Fruit fly (Drosophila melanogaster) whole organism, embryonic: ENCODE results near the gene CG6654.

Source experiments
- B-H1 ChIP-seq: fragments of 200-800 bp; sonication (Bioruptor generic); IDR thresholded peaks from 3 replicates; pipeline ENCODE4 v1.3.6; 2022; ENCODE audit warnings: missing biosample characterization, missing genetic modification characterization
- BEAF-32 ChIP-seq: fragments of 200-800 bp; sonication (Bioruptor generic); optimal IDR thresholded peaks from 3 replicates; lab custom pipeline; 2017; ENCODE audit warnings: missing biosample characterization, missing genetic modification characterization, mild to moderate bottlenecking, moderate library complexity, missing genetic modification reagents
- Blimp-1 ChIP-seq: fragments of 200-800 bp; sonication (Bioruptor generic); optimal IDR thresholded peaks from 3 replicates; lab custom pipeline; 2018; ENCODE audit warnings: missing biosample characterization, missing genetic modification characterization, mild to moderate bottlenecking, moderate library complexity, missing genetic modification reagents
- Bteb2 ChIP-seq: fragments of 200-800 bp; sonication (Bioruptor generic); optimal IDR thresholded peaks from 2 replicates; lab custom pipeline; 2016; ENCODE audit warnings: missing biosample characterization, missing genetic modification characterization
- CG10462 ChIP-seq: fragments of 200-800 bp; sonication (Bioruptor generic); optimal IDR thresholded peaks from 2 replicates; lab custom pipeline; 2016; ENCODE audit warnings: missing biosample characterization, missing genetic modification characterization
- CG11247 ChIP-seq: fragments of 200-800 bp; sonication (Bioruptor generic); IDR thresholded peaks from 2 replicates; pipeline ENCODE4 v1.3.6; 2022; ENCODE audit warnings: missing biosample characterization, missing genetic modification characterization
- CG15269 ChIP-seq: fragments of 200-800 bp; sonication (Bioruptor generic); optimal IDR thresholded peaks from 2 replicates; lab custom pipeline; 2018; ENCODE audit warnings: missing biosample characterization, mild to moderate bottlenecking, missing genetic modification characterization, moderate library complexity
- CG1602 ChIP-seq: fragments of 200-800 bp; sonication (Bioruptor generic); optimal IDR thresholded peaks from 3 replicates; lab custom pipeline; 2016; ENCODE audit warnings: missing biosample characterization, missing genetic modification characterization
- CG17385 ChIP-seq: fragments of 200-800 bp; sonication (Bioruptor generic); optimal IDR thresholded peaks from 3 replicates; lab custom pipeline; 2018; ENCODE audit warnings: missing biosample characterization, mild to moderate bottlenecking, missing genetic modification characterization
- CG2875 ChIP-seq: fragments of 200-800 bp; sonication (Bioruptor generic); optimal IDR thresholded peaks from 2 replicates; lab custom pipeline; 2017; ENCODE audit warnings: missing biosample characterization, mild to moderate bottlenecking, missing genetic modification characterization, missing genetic modification reagents
- CG2889 ChIP-seq: fragments of 200-800 bp; sonication (Bioruptor generic); IDR thresholded peaks from 3 replicates; pipeline ENCODE4 v1.3.6; 2022; ENCODE audit warnings: missing biosample characterization, missing genetic modification characterization
- CG31365 ChIP-seq: fragments of 200-800 bp; sonication (Bioruptor generic); optimal IDR thresholded peaks from 2 replicates; lab custom pipeline; 2018; ENCODE audit warnings: missing biosample characterization, mild to moderate bottlenecking, missing genetic modification characterization
- CG31388 ChIP-seq: fragments of 200-800 bp; sonication (Bioruptor generic); optimal IDR thresholded peaks from 2 replicates; lab custom pipeline; 2016; ENCODE audit warnings: missing biosample characterization, missing genetic modification characterization
- CG3847 ChIP-seq: fragments of 200-800 bp; sonication (Bioruptor generic); IDR thresholded peaks from 2 replicates; pipeline ENCODE4 v1.3.6; 2022; ENCODE audit warnings: missing biosample characterization, missing genetic modification characterization
- CG4854 ChIP-seq: fragments of 200-800 bp; sonication (Bioruptor generic); optimal IDR thresholded peaks from 2 replicates; lab custom pipeline; 2016; ENCODE audit warnings: missing biosample characterization, missing genetic modification characterization, inconsistent platforms
- CG5245 ChIP-seq: fragments of 200-800 bp; sonication (Bioruptor generic); optimal IDR thresholded peaks from 3 replicates; lab custom pipeline; 2016; ENCODE audit warnings: missing biosample characterization, missing genetic modification characterization
- CG8359 ChIP-seq: fragments of 200-800 bp; sonication (Bioruptor generic); optimal IDR thresholded peaks from 2 replicates; lab custom pipeline; 2017; ENCODE audit warnings: missing biosample characterization, mild to moderate bottlenecking, missing genetic modification characterization, borderline replicate concordance
- CG8478 ChIP-seq: fragments of >200 bp; optimal IDR thresholded peaks from 2 replicates; lab custom pipeline; 2018
- CG8944 ChIP-seq: fragments of 200-800 bp; sonication (Bioruptor generic); optimal IDR thresholded peaks from 3 replicates; lab custom pipeline; 2016; ENCODE audit warnings: missing biosample characterization, missing genetic modification characterization
- D19B ChIP-seq: fragments of 200-800 bp; sonication (Bioruptor generic); optimal IDR thresholded peaks from 2 replicates; lab custom pipeline; 2017; ENCODE audit warnings: missing biosample characterization, mild to moderate bottlenecking, missing genetic modification characterization
- Dip2 ChIP-seq: fragments of 200-800 bp; sonication (Bioruptor generic); IDR thresholded peaks from 2 replicates; pipeline ENCODE4 v1.3.6; 2022; ENCODE audit warnings: missing biosample characterization, missing genetic modification characterization
- Dp ChIP-seq: fragments of 200-800 bp; sonication (Bioruptor generic); optimal IDR thresholded peaks from 2 replicates; lab custom pipeline; 2018; ENCODE audit warnings: missing biosample characterization, mild to moderate bottlenecking, missing genetic modification characterization, moderate library complexity
- HLH54F ChIP-seq: fragments of 200-800 bp; sonication (Bioruptor generic); optimal IDR thresholded peaks from 3 replicates; lab custom pipeline; 2016; ENCODE audit warnings: missing biosample characterization, missing genetic modification characterization
- Med ChIP-seq: fragments of 200-800 bp; sonication (Bioruptor generic); peaks from one replicate; lab custom pipeline; 2016; ENCODE audit warnings: missing biosample characterization, missing genetic modification characterization, mild to moderate bottlenecking, inconsistent platforms, moderate library complexity
- NfI ChIP-seq: fragments of 200-800 bp; sonication (Bioruptor generic); optimal IDR thresholded peaks from 3 replicates; lab custom pipeline; 2018; ENCODE audit warnings: missing biosample characterization, mild to moderate bottlenecking, missing genetic modification characterization, moderate library complexity
- Ptx1 ChIP-seq: fragments of 200-800 bp; sonication (Bioruptor generic); IDR thresholded peaks from 2 replicates; pipeline ENCODE4 v1.3.6; 2022; ENCODE audit warnings: missing biosample characterization, missing genetic modification characterization
- Spps ChIP-seq: fragments of 200-800 bp; sonication (Bioruptor generic); optimal IDR thresholded peaks from 2 replicates; lab custom pipeline; 2018; ENCODE audit warnings: missing biosample characterization, mild to moderate bottlenecking, missing genetic modification characterization
- ab ChIP-seq: fragments of 200-800 bp; sonication (Bioruptor generic); optimal IDR thresholded peaks from 2 replicates; lab custom pipeline; 2016; ENCODE audit warnings: missing biosample characterization, missing genetic modification characterization
- abd-A ChIP-seq: fragments of 200-800 bp; sonication (Bioruptor generic); optimal IDR thresholded peaks from 3 replicates; lab custom pipeline; 2019; ENCODE audit warnings: missing biosample characterization, mild to moderate bottlenecking, missing genetic modification characterization, moderate library complexity
- bcd ChIP-seq: fragments of 200-800 bp; sonication (Bioruptor generic); optimal IDR thresholded peaks from 2 replicates; lab custom pipeline; 2017; ENCODE audit warnings: missing biosample characterization, mild to moderate bottlenecking, missing genetic modification characterization
- cad ChIP-seq: fragments of >200 bp; optimal IDR thresholded peaks from 2 replicates; lab custom pipeline; 2017; ENCODE audit warnings: missing biosample characterization, missing genetic modification characterization
- caup ChIP-seq: fragments of 200-800 bp; sonication (Bioruptor generic); optimal IDR thresholded peaks from 3 replicates; lab custom pipeline; 2017; ENCODE audit warnings: missing biosample characterization, mild to moderate bottlenecking, missing genetic modification characterization, moderate library complexity; ENCODE audit not compliant: severe bottlenecking
- chm ChIP-seq: fragments of 200-800 bp; sonication (Bioruptor generic); IDR thresholded peaks from 2 replicates; pipeline ENCODE4 v1.3.6; 2022; ENCODE audit warnings: missing biosample characterization, missing genetic modification characterization
- corto ChIP-seq: fragments of 200-800 bp; sonication (Bioruptor generic); optimal IDR thresholded peaks from 2 replicates; lab custom pipeline; 2016; ENCODE audit warnings: missing biosample characterization, mild to moderate bottlenecking, missing genetic modification characterization, moderate library complexity
- dm ChIP-seq: fragments of 200-800 bp; sonication (Bioruptor generic); optimal IDR thresholded peaks from 3 replicates; lab custom pipeline; 2016; ENCODE audit warnings: missing biosample characterization, missing genetic modification characterization
- eyg ChIP-seq: fragments of 200-800 bp; sonication (Bioruptor generic); optimal IDR thresholded peaks from 3 replicates; lab custom pipeline; 2016; ENCODE audit warnings: missing biosample characterization, missing genetic modification characterization
- ind ChIP-seq: fragments of 200-800 bp; sonication (Bioruptor generic); optimal IDR thresholded peaks from 3 replicates; lab custom pipeline; 2016; ENCODE audit warnings: missing biosample characterization, missing genetic modification characterization
- klu ChIP-seq: fragments of 200-800 bp; sonication (Bioruptor generic); IDR thresholded peaks from 2 replicates; pipeline ENCODE4 v1.3.6; 2022; ENCODE audit warnings: missing biosample characterization, missing genetic modification characterization
- mam ChIP-seq: fragments of 200-800 bp; sonication (Bioruptor generic); optimal IDR thresholded peaks from 3 replicates; lab custom pipeline; 2016; ENCODE audit warnings: missing biosample characterization, missing genetic modification characterization
- mld ChIP-seq: fragments of 200-800 bp; sonication (Bioruptor generic); IDR thresholded peaks from 3 replicates; pipeline ENCODE4 v1.3.6; 2022; ENCODE audit warnings: missing biosample characterization, missing genetic modification characterization; ENCODE audit not compliant: partially characterized antibody
- nau ChIP-seq: fragments of 200-800 bp; sonication (Bioruptor generic); optimal IDR thresholded peaks from 3 replicates; lab custom pipeline; 2017; ENCODE audit warnings: missing biosample characterization, mild to moderate bottlenecking, missing genetic modification characterization, missing genetic modification reagents
- pnt ChIP-seq: fragments of 200-800 bp; sonication (Bioruptor generic); optimal IDR thresholded peaks from 3 replicates; lab custom pipeline; 2016; ENCODE audit warnings: missing biosample characterization, missing genetic modification characterization
- sc ChIP-seq, 3 experiments: fragments of >200 bp in 2 of 3; fragments of 200-800 bp in 1 of 3; sonication (Bioruptor generic) in 1 of 3; optimal IDR thresholded peaks; 2 replicates in 2 of 3; 3 replicates in 1 of 3; lab custom pipeline; 2017; ENCODE audit warnings: mild to moderate bottlenecking in 1 of 3, missing biosample characterization in 1 of 3, missing genetic modification characterization in 1 of 3, missing genetic modification reagents in 1 of 3
- schlank ChIP-seq: fragments of 200-800 bp; sonication (Bioruptor generic); optimal IDR thresholded peaks from 2 replicates; lab custom pipeline; 2018; ENCODE audit warnings: missing biosample characterization, mild to moderate bottlenecking, missing genetic modification characterization
- sens-2 ChIP-seq: fragments of 200-800 bp; sonication (Bioruptor generic); IDR thresholded peaks from 2 replicates; pipeline ENCODE4 v1.3.6; 2022; ENCODE audit warnings: missing biosample characterization, missing genetic modification characterization
- sna ChIP-seq: fragments of 200-800 bp; sonication (Bioruptor generic); IDR thresholded peaks from 2 replicates; pipeline ENCODE4 v1.3.6; 2022; ENCODE audit warnings: missing biosample characterization, missing genetic modification characterization; ENCODE audit not compliant: partially characterized antibody
- so ChIP-seq: fragments of 200-800 bp; sonication (Bioruptor generic); IDR thresholded peaks from 3 replicates; pipeline ENCODE4 v1.3.6; 2022; ENCODE audit warnings: missing biosample characterization, missing genetic modification characterization
- toy ChIP-seq: fragments of 200-800 bp; sonication (Bioruptor generic); IDR thresholded peaks from 2 replicates; pipeline ENCODE4 v1.3.6; 2022; ENCODE audit warnings: missing biosample characterization, missing genetic modification characterization

Gene CG6654

DNA sequence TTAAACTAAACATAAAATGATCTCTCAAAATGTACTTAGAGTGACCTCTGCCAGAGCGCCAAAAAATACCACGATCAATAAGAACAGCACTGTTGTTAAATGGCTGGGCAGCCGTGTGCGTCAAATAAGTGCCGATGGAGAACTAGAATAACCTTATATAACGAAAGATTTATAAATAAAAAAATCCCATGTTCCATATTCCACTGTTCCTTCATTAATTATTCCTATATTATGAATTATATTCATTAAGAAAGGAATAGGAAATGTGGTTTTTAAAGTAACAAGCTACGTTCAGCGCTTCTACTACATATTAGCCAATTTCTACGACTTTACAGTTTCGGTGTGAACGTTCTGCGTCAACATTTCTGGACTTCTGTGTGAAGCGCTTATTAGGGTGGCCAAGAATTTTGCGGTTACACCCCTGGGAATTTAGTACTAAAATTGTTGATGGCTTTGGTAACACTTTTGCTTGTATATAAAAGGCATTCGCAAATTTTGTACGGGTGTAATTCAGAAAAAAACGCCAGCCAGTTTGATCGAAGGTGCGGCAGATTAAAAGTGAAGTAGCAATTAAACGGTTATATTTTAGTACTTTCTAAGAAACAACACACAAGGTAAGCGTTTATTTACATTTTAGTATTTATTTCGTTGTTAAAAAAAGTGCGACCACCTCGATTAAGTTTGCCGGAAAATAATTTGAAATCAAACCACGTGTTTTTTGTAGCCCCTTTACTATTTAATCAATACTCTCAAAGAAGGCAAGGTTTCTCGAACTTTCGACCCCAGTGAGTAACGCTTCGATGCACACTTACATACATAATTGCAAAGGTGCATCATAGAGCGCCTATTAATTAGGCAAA lies 29.0 kb upstream of the CG6654 start, which contains the start of the genes tefu and Hsc70-4 (continued):
- peak; percentile 81 for TF ChIP-seq klu (GFP tag; lab: Robert Waterston, UW)
- peak; percentile 75 for TF ChIP-seq HLH54F (GFP tag; lab: Kevin White, UChicago)
- peak; percentile 62; the same call in 1 of the 3 replicates for TF ChIP-seq so (GFP tag; lab: Robert Waterston, UW)
- peak; percentile 86 for TF ChIP-seq ind
- peak; percentile 77 for TF ChIP-seq ab (GFP tag; lab: Kevin White, UChicago)
- peak; percentile 84 for TF ChIP-seq Ptx1 (GFP tag; lab: Robert Waterston, UW)
- no peak for TF ChIP-seq mld (GFP tag; lab: Robert Waterston, UW)
- TF ChIP-seq Dip2 = 0 out of 2 replicates have a peak, but pooled peaks have one; percentile 28
- no peak for TF ChIP-seq Blimp-1 (GFP tag; lab: Kevin White, UChicago)
- TF ChIP-seq sna = no peak
- no peak for TF ChIP-seq sc (optimal IDR thresholded peaks at IDR 0.05; lab: Kevin White, UChicago)
- peak; percentile 2 for TF ChIP-seq sc (GFP tag; optimal IDR thresholded peaks at IDR 0.05; lab: Kevin White, UChicago)
- TF ChIP-seq CG31365 (tag; lab: Kevin White, UChicago) = peak; percentile 4
- TF ChIP-seq Med (GFP tag; lab: Kevin White, UChicago) = peak; percentile 94
- no peak for TF ChIP-seq sens-2 (GFP tag; lab: Robert Waterston, UW)
- TF ChIP-seq chm (GFP tag; lab: Robert Waterston, UW) = no peak
- TF ChIP-seq eyg (GFP tag; lab: Kevin White, UChicago) = no peak
- peak; percentile 42 for TF ChIP-seq D19B (GFP tag; lab: Kevin White, UChicago)
- peak; percentile 26 for TF ChIP-seq CG8359 (GFP tag; lab: Kevin White, UChicago)
- TF ChIP-seq mam (GFP tag; lab: Kevin White, UChicago) = peak; percentile 88
- TF ChIP-seq CG8478 = no peak
- TF ChIP-seq CG3847 (GFP tag; lab: Robert Waterston, UW) = peak; percentile 88
- TF ChIP-seq BEAF-32 (GFP tag; lab: Kevin White, UChicago) = peak; percentile 58
- TF ChIP-seq CG2875 (GFP tag; lab: Kevin White, UChicago) = no peak
- TF ChIP-seq CG10462 (GFP tag; lab: Kevin White, UChicago) = peak; percentile 28
- peak; percentile 61 for TF ChIP-seq CG17385
- peak; percentile 0 for TF ChIP-seq CG15269 (tag; lab: Kevin White, UChicago)
- peak; percentile 61 for TF ChIP-seq Bteb2
- TF ChIP-seq CG2889 (GFP tag; lab: Robert Waterston, UW) = peak; percentile 63; the same call in 1 of the 3 replicates
- TF ChIP-seq caup (GFP tag; lab: Kevin White, UChicago) = peak; percentile 38
- peak; percentile 73 for TF ChIP-seq B-H1 (GFP tag; lab: Robert Waterston, UW)
- peak; percentile 46 for TF ChIP-seq CG5245 (GFP tag; lab: Kevin White, UChicago)
- TF ChIP-seq toy (GFP tag; lab: Robert Waterston, UW) = no peak
- TF ChIP-seq corto (GFP tag; lab: Kevin White, UChicago) = no peak
- peak; percentile 86 for TF ChIP-seq CG1602
- TF ChIP-seq bcd (GFP tag; lab: Kevin White, UChicago) = peak; percentile 85
- no peak for TF ChIP-seq nau (GFP tag; lab: Kevin White, UChicago)
- TF ChIP-seq NfI = peak; percentile 70
- TF ChIP-seq CG4854 (GFP tag; lab: Kevin White, UChicago) = peak; percentile 53
- TF ChIP-seq dm = peak; percentile 61
- TF ChIP-seq abd-A (tag; lab: Kevin White, UChicago) = no peak
- peak; percentile 69 for TF ChIP-seq Dp (GFP tag; lab: Kevin White, UChicago)
- peak; percentile 85 for TF ChIP-seq pnt (GFP tag; lab: Kevin White, UChicago)
- peak; percentile 48; the same call in 1 of the 2 replicates for TF ChIP-seq CG11247 (GFP tag; lab: Robert Waterston, UW)
- peak; percentile 28 for TF ChIP-seq schlank (tag; lab: Kevin White, UChicago)
- no peak for TF ChIP-seq CG31388 (GFP tag; lab: Kevin White, UChicago)
- TF ChIP-seq Spps (tag; lab: Kevin White, UChicago) = peak; percentile 1
- peak; percentile 48 for TF ChIP-seq CG8944 (GFP tag; lab: Kevin White, UChicago)
- TF ChIP-seq cad (GFP tag; lab: Kevin White, UChicago) = no peak
